Fruit fly (Drosophila melanogaster): ENCODE data around the gene HP1e.

dm6 chr3R:9287710-9288109 lies 33.9 kb upstream of the HP1e start:
- TF ChIP-seq usp (GFP tag; optimal IDR thresholded peaks at IDR 0.05) (no peak), fru (GFP tag; optimal IDR thresholded peaks at IDR 0.05) (no peak), Hnf4 (GFP tag; optimal IDR thresholded peaks at IDR 0.05) (no peak), sv (GFP tag; optimal IDR thresholded peaks at IDR 0.05) (no peak), Abd-B (GFP tag; optimal IDR thresholded peaks at IDR 0.05) (no peak), brk (GFP tag; optimal IDR thresholded peaks at IDR 0.05) (no peak), CG32264 (GFP tag; optimal IDR thresholded peaks at IDR 0.05) (no peak), Rel (GFP tag; optimal IDR thresholded peaks at IDR 0.05) (no peak), Rel (tag; optimal IDR thresholded peaks at IDR 0.05) (no peak), OdsH (GFP tag; optimal IDR thresholded peaks at IDR 0.05) (no peak), Sp1 (GFP tag; optimal IDR thresholded peaks at IDR 0.05) (no peak), CG9705 (GFP tag; optimal IDR thresholded peaks at IDR 0.05) (no peak), psq (GFP tag; optimal IDR thresholded peaks at IDR 0.05) (no peak), pan (optimal IDR thresholded peaks at IDR 0.05) (no peak)
